Worm (Caenorhabditis elegans): ENCODE measurements around the gene T27F7.12.
A peak's percentile ranks its signal among the peaks of the same experiment; 100 is the strongest.

DNA sequence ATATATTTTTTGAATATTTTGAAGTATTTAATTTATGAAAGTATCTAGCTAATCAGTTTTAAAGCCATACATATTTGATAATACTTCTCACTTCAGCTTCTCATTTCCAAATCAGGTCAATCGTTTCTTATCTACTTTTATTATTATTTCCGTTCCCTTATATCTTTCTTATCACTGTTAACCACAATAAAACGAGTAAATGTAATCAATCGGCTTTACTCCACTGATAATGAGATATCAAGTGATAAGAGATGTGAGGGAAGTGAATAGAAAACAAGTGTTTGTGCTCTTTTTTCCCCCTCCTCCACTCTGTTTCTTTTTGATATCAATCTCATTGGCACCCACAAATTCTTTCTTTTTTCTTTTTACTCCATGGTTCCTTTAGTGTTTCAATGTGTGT, 23.3 kb upstream of the T27F7.12 start:
- TF ChIP-seq pqm-1 (tag; optimal IDR thresholded peaks at IDR 0.05), result peak; percentile 14
- TF ChIP-seq lin-15B (tag; optimal IDR thresholded peaks at IDR 0.05), result no peak

Data from whole organism, L4 larva.